Fruit fly (Drosophila melanogaster) S2 (cell line): ENCODE results near the gene drongo.

ENCODE experiments used
- CG8478 ChIP-seq: fragments of >200 bp; optimal IDR thresholded peaks from 2 replicates; lab custom pipeline; 2018
- CTCF ChIP-seq, 2 experiments: fragments of >200 bp; optimal IDR thresholded peaks; 2 replicates each; lab custom pipeline; 2018

Gene drongo

DNA sequence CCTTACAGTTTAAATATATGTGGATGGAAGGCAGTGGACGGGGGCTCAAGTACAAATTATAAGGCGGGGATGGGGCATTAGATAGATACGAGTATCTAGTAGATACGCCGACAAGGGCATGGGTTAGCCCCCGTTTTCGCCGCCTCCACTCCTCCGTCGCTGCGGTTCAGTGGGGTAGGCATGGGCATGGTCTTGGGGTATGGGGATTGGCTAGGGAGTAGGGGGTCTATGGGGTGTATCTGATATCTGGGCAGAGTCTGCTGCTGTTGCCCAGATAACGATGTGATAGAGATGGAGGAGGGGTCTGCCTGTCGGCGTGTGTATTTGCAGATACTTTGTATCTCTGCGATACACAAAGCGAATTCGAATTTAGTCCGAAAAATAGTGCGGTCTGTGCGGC lies 60.9 kb downstream of the drongo start:
- TF ChIP-seq CTCF (optimal IDR thresholded peaks at IDR 0.05; lab: Kevin White, UChicago) (no peak), CG8478 (lab: Kevin White, UChicago) (no peak)

DNA sequence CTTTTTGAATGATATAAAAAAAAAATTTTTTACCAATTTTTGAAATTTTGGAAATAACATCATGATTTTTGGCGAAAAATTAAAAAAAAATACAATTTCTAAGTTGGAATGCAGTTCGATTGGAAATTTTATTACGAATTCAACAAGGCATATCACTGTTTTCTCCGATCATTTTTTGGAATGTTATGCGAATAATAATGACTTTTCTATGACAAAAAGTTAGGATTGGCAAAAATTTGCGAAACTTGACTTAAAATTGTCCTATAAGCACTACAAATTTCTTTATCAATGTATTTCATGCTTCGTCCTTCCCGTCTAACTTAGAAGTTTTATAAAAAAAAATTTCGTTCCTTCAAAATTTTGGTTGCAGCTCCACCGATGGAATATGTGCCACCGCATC lies 66.8 kb downstream of the drongo start, which contains the start of gene CG3544:
Gene CG3544 (plus strand): TSS at position 301 of the 400 bp plus-strand sequence.
- no peak for TF ChIP-seq CTCF (optimal IDR thresholded peaks at IDR 0.05; lab: Kevin White, UChicago)
- no peak for TF ChIP-seq CG8478 (lab: Kevin White, UChicago)
